Worm (Caenorhabditis elegans) whole organism, early embryonic: ENCODE results near the gene C08B6.11.

ENCODE experiments used
- B0310.2 ChIP-seq: sonication (generic microtip); optimal IDR thresholded peaks from 2 replicates; lab custom pipeline; 2016; ENCODE audit warnings: mild to moderate bottlenecking, missing genetic modification characterization, missing compliant biosample characterization
- F13C5.2 ChIP-seq: sonication (generic microtip); optimal IDR thresholded peaks from 2 replicates; lab custom pipeline; 2017; ENCODE audit warnings: mild to moderate bottlenecking, missing genetic modification characterization, inconsistent platforms, missing compliant biosample characterization
- aly-1 ChIP-seq: sonication (generic microtip); optimal IDR thresholded peaks from 2 replicates; lab custom pipeline; 2016; ENCODE audit warnings: missing genetic modification characterization, missing compliant biosample characterization
- ama-1 ChIP-seq: fragments of 150-350 bp; optimal IDR thresholded peaks from 2 replicates; lab custom pipeline; 2014
- ceh-13 ChIP-seq: fragments of 200-800 bp; sonication (Bioruptor generic); optimal IDR thresholded peaks from 2 replicates; lab custom pipeline; 2018; ENCODE audit warnings: mild to moderate bottlenecking, missing genetic modification characterization, missing compliant biosample characterization
- ceh-36 ChIP-seq: sonication (generic microtip); optimal IDR thresholded peaks from 2 replicates; lab custom pipeline; 2016; ENCODE audit warnings: missing genetic modification characterization, inconsistent platforms, missing compliant biosample characterization
- ets-7 ChIP-seq: sonication (generic microtip); optimal IDR thresholded peaks from 2 replicates; lab custom pipeline; 2016; ENCODE audit warnings: missing genotype, missing genetic modification characterization, missing compliant biosample characterization
- flt-1 ChIP-seq: fragments of 200-800 bp; sonication (Bioruptor generic); IDR thresholded peaks from 2 replicates; pipeline ENCODE4 v1.3.6; 2022; ENCODE audit warnings: missing genetic modification characterization, missing compliant biosample characterization
- hmbx-1 ChIP-seq: sonication (generic microtip); optimal IDR thresholded peaks from 2 replicates; lab custom pipeline; 2016; ENCODE audit warnings: mild to moderate bottlenecking, missing genetic modification characterization, missing compliant biosample characterization
- hmg-4 ChIP-seq: fragments of 200-800 bp; sonication (Bioruptor generic); optimal IDR thresholded peaks from 2 replicates; lab custom pipeline; 2018; ENCODE audit warnings: mild to moderate bottlenecking, missing genetic modification characterization, missing compliant biosample characterization
- hnd-1 ChIP-seq: sonication (generic microtip); optimal IDR thresholded peaks from 2 replicates; lab custom pipeline; 2016; ENCODE audit warnings: missing genetic modification characterization, missing compliant biosample characterization
- pes-1 ChIP-seq: fragments of 200-800 bp; sonication (Bioruptor generic); IDR thresholded peaks from 2 replicates; pipeline ENCODE4 v1.3.6; 2022; ENCODE audit warnings: missing genetic modification reagents, missing genetic modification characterization, missing compliant biosample characterization
- scrt-1 ChIP-seq: fragments of 200-800 bp; sonication (Bioruptor generic); IDR thresholded peaks from 2 replicates; pipeline ENCODE4 v1.3.6; 2022; ENCODE audit warnings: missing genetic modification characterization, missing compliant biosample characterization
- sea-1 ChIP-seq: fragments of 200-800 bp; sonication (Bioruptor generic); conservative IDR thresholded peaks from 2 replicates; pipeline ENCODE4 v1.3.6; 2022; ENCODE audit warnings: missing genetic modification characterization, missing compliant biosample characterization
- tbx-11 ChIP-seq: fragments of 200-800 bp; sonication (Bioruptor generic); IDR thresholded peaks from 2 replicates; pipeline ENCODE4 v1.3.6; 2022; ENCODE audit warnings: missing genetic modification characterization, missing compliant biosample characterization
- tbx-37 ChIP-seq: fragments of 200-800 bp; sonication (Bioruptor generic); conservative IDR thresholded peaks from 2 replicates; pipeline ENCODE4 v1.3.6; 2022; ENCODE audit warnings: missing genetic modification reagents, missing genetic modification characterization, missing compliant biosample characterization
- tra-4 ChIP-seq: sonication (generic microtip); optimal IDR thresholded peaks from 2 replicates; lab custom pipeline; 2017; ENCODE audit warnings: missing genetic modification characterization, missing compliant biosample characterization

C08B6.11 gene

DNA sequence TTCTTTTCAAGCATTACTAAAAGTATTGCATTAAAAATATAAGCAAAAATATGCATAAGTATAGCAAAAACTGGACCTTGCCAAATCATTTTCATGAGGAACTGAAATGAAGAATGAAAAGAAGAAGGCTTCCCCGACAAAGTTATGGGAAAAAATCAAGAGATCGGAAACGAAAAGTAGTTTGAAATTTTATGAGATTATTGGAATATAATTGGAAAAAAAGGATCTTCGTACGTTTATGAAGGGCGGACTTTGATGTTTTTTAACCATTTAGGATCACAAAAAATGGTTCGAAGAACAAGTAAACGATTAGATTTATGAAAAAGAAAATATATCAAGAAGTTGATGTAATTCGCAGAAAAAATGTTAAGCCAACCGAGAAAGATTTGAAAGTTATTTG lies 13.5 kb downstream of the C08B6.11 start, which contains the start of gene srxa-18:
Gene srxa-18 (minus strand): TSS at position 100 of the 400 bp plus-strand sequence.
- TF ChIP-seq F13C5.2 (tag; lab: Kevin White, UChicago) (no peak), flt-1 (no peak), ets-7 (tag; lab: Kevin White, UChicago) (no peak), tbx-37 (GFP tag; lab: Robert Waterston, UW) (no peak), hmg-4 (GFP tag; lab: Kevin White, UChicago) (no peak), B0310.2 (tag; lab: Kevin White, UChicago) (no peak), ceh-13 (GFP tag; lab: Kevin White, UChicago) (no peak)

DNA sequence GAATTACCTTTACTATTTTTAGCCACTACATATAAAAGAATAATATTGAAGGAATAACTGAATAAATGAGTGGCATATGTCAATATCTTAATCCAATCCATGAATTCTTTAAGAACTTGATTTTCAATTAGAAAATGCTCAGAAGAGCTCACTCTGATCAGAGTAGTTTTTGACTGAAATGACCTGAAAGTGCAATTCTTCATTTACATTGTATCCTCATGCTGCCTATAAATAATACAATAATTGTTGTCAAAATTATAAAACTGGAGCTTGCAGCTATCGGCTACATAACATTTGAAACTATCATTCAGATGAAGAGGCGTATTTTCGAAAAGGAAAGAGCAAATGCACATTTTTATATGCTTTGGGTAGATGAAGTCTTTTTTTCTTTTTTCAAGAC lies 15.3 kb downstream of the C08B6.11 start, which contains the start of gene srxa-19:
Gene srxa-19 (minus strand): TSS at position 101 of the 400 bp plus-strand sequence.
- TF ChIP-seq scrt-1 (GFP tag; lab: Robert Waterston, UW) (no peak), pes-1 (no peak)

DNA sequence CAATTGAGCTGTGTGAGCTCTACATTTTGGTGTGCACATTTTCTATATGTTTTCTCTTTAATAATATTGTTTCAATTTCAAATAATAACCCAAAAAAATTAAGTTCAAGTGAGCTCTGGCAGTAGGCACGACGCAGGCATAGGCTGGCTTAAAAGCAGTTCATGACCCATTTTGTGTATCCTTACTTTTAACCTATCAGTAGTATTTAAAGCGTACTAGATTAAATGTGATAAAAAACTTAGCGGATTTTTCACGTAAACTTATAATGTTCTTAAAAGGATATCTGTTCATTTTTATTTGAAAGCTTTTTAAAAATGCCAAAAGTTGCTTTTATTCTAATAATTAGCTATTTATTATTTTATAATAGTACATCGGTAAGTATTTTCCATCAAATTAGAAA lies 15.9 kb downstream of the C08B6.11 start, which contains the start of gene C08B6.6:
Gene C08B6.6 (plus strand): TSS at position 301 of the 400 bp plus-strand sequence.
- TF ChIP-seq ceh-36, result no peak
- TF ChIP-seq flt-1, result no peak
- no peak for TF ChIP-seq ceh-13 (GFP tag; lab: Kevin White, UChicago)
- TF ChIP-seq ets-7 (tag; lab: Kevin White, UChicago), result no peak
- TF ChIP-seq sea-1, result no peak
- TF ChIP-seq tra-4 (tag; lab: Kevin White, UChicago), result no peak
- no peak for TF ChIP-seq tbx-37 (GFP tag; lab: Robert Waterston, UW)
- no peak for TF ChIP-seq F13C5.2 (tag; lab: Kevin White, UChicago)
- no peak for TF ChIP-seq aly-1 (tag; lab: Kevin White, UChicago)
- no peak for TF ChIP-seq hmbx-1 (tag; lab: Kevin White, UChicago)
- no peak for TF ChIP-seq hmg-4 (GFP tag; lab: Kevin White, UChicago)

DNA sequence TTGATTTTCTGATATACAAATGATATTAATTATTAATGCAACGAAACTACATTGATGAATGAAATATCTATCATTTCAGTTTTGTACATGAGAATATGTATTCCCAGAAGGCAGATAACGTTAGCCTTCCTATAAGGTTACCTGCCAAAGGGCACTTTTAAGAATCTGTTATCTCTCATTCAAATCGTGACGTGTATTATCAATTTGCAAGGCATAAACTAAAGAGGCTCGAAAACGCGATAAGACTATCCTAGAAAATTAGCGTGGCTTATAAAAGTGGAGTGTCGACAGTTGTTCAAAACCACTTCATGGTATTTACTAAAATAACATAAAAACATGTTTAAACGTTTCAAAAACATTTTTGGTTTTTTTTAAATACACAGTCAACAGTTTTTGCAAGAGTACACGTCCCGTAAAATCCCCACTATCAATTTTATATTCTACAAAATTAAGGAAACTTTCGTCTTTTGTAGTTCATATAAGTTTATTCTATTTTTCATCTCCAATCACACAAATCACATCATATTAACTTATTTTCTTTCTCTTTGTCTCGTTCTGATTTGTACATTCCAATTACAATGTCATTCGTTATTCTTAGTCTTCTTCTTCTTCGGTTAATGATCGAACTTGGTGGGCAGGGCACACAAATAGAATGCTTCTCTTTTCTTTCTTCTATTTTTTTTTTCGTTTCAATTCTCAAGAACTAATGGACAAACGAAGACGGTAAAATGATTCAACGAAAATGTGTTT lies 17.6 kb downstream of the C08B6.11 start, which contains the start of gene C08B6.10:
Gene C08B6.10 (plus strand): TSS at position 700 of the 750 bp plus-strand sequence.
- TF ChIP-seq scrt-1 (GFP tag; lab: Robert Waterston, UW), result no peak
- TF ChIP-seq ama-1 (lab: Kevin White, UChicago), result no peak
- TF ChIP-seq ets-7 (tag; lab: Kevin White, UChicago), result no peak
- TF ChIP-seq tra-4 (tag; lab: Kevin White, UChicago), result no peak
- no peak for TF ChIP-seq flt-1
- TF ChIP-seq hmbx-1 (tag; lab: Kevin White, UChicago), result no peak
- TF ChIP-seq sea-1, result no peak
- no peak for TF ChIP-seq tbx-37 (GFP tag; lab: Robert Waterston, UW)
- TF ChIP-seq hmg-4 (GFP tag; lab: Kevin White, UChicago), result no peak
- no peak for TF ChIP-seq aly-1 (tag; lab: Kevin White, UChicago)
- TF ChIP-seq ceh-36, result no peak
- TF ChIP-seq hnd-1 (tag; lab: Kevin White, UChicago), result no peak
- TF ChIP-seq tbx-11 (GFP tag; lab: Robert Waterston, UW), result no peak
- TF ChIP-seq pes-1, result no peak

DNA sequence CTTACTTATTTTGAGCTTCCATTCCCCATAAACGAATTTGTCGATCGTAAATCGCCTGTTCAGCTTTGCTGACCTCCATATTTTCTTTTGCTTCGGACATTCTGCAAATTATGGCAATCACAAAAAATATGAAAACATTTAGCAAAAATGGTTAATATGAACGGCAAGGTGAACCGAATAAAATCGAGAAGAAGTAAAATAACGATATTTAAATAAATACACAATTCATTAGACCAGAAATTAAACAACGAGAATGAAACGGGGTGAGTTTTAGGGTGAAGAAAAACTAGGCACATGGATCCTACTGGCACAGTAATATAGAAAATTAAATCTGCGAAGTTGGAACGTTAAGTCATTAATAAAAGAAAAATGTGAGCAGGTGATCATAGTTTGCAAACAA lies 22.8 kb downstream of the C08B6.11 start, which contains the start of gene aos-1:
Gene aos-1 (minus strand): TSS at position 101 of the 400 bp plus-strand sequence.
- TF ChIP-seq ets-7 (tag; lab: Kevin White, UChicago) (no peak), F13C5.2 (tag; lab: Kevin White, UChicago) (no peak), tra-4 (tag; lab: Kevin White, UChicago) (no peak), flt-1 (no peak), ceh-36 (no peak), hmbx-1 (tag; lab: Kevin White, UChicago) (no peak), ama-1 (lab: Kevin White, UChicago) (no peak), ceh-13 (GFP tag; lab: Kevin White, UChicago) (no peak), B0310.2 (tag; lab: Kevin White, UChicago) (no peak), hnd-1 (tag; lab: Kevin White, UChicago) (no peak), pes-1 (no peak), sea-1 (no peak), tbx-37 (GFP tag; lab: Robert Waterston, UW) (no peak)

DNA sequence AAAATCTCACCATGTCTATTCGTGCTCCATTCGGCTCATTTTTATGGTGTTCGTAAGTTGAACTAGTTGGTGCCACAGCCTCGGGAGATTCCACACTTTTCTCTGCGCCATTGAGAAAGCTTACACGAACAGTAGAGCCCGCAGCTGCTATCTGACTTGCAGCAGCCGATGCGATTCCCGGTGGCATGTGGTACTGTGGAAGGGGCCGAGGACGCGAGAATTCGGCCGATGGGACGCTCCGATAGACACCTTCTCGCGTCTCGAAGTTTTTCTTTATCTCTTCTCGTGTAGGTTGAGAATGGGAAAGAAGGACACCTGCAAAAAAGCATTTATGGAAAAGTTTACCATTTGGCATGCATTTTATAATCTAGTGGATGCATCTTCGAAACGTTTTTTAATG lies 25.9 kb downstream of the C08B6.11 start:
- TF ChIP-seq hmbx-1 (tag; lab: Kevin White, UChicago), result no peak
- TF ChIP-seq ceh-36, result no peak
- TF ChIP-seq ama-1 (lab: Kevin White, UChicago), result no peak
- no peak for TF ChIP-seq F13C5.2 (tag; lab: Kevin White, UChicago)
- no peak for TF ChIP-seq B0310.2 (tag; lab: Kevin White, UChicago)
- no peak for TF ChIP-seq flt-1
- TF ChIP-seq ceh-13 (GFP tag; lab: Kevin White, UChicago), result no peak
- TF ChIP-seq sea-1, result no peak
- TF ChIP-seq ets-7 (tag; lab: Kevin White, UChicago), result no peak
- no peak for TF ChIP-seq aly-1 (tag; lab: Kevin White, UChicago)
- TF ChIP-seq pes-1, result no peak
- no peak for TF ChIP-seq tbx-11 (GFP tag; lab: Robert Waterston, UW)
- TF ChIP-seq tra-4 (tag; lab: Kevin White, UChicago), result no peak
- no peak for TF ChIP-seq scrt-1 (GFP tag; lab: Robert Waterston, UW)

DNA sequence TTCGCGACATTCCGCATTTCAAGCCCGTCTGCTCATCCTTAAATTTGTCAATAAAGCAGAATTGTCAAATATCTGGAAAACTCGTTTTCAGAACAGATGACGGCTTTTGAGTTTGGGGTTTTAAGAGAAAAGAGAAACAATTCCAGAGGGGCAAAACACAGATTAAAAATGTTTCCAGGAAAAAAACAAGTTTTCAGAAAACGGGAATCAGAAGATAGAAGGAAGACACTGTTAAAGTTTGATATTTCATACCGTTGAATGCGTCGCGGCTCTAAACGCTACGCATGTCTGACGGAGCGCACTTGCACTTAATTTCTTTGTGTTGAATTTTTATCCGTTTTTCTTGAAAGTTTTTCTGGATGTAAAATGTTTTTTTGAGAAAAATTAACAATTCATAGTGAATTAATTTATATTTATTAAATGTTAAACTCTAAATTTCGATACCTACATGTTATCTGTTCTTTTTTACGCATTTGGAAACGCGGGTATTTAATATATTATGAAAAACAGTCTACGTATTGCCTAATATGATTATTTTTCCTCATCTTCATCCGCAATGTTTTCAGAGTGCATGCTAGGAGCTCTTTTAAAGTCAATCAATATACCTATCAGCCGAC lies 26.8 kb downstream of the C08B6.11 start, which contains the start of the genes C08B6.18, wdr-20 and C08B6.8:
Gene C08B6.18 (minus strand): TSS at position 51 of the 617 bp plus-strand sequence.
Gene wdr-20 (minus strand): TSS at position 82 of the 617 bp plus-strand sequence.
Gene C08B6.8 (plus strand): TSS at position 567 of the 617 bp plus-strand sequence.
- no peak for TF ChIP-seq hmbx-1 (tag; lab: Kevin White, UChicago)
- TF ChIP-seq aly-1 (tag; lab: Kevin White, UChicago), result no peak
- TF ChIP-seq ama-1 (lab: Kevin White, UChicago), result no peak
- no peak for TF ChIP-seq ceh-36
- no peak for TF ChIP-seq F13C5.2 (tag; lab: Kevin White, UChicago)
- TF ChIP-seq sea-1, result no peak
- TF ChIP-seq pes-1, result no peak
- no peak for TF ChIP-seq ets-7 (tag; lab: Kevin White, UChicago)
- no peak for TF ChIP-seq tra-4 (tag; lab: Kevin White, UChicago)
- no peak for TF ChIP-seq tbx-11 (GFP tag; lab: Robert Waterston, UW)
- no peak for TF ChIP-seq flt-1
- no peak for TF ChIP-seq hnd-1 (tag; lab: Kevin White, UChicago)
